Worm (Caenorhabditis elegans): ENCODE measurements around the gene sfrp-1.

sfrp-1 gene

DNA sequence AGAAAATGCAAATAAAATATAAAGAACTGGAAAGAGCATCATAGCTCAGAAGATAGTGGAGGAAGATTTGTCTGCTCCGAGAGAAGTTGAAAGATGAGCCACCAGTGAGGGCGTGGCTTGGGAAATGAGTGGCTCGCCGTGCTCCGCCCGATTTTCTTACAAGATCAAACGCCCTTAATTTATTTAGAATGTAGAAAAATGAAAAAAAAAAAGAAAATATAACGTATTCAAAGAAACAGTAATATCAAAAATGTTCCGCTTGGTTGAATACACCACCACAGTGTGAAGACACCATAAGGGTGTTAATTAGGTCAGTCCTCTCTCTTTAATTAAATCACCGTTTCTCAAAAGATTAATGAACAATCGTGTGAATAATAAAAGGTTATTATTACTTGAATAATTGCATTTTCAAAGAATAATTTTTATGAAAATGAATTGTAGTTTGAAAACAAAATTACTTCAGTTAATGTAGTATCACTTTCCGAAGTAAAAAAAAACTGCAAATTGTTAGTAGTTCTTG, at the start of gene sfrp-1:
Gene sfrp-1 (minus strand): TSS at position 51 of the 520 bp plus-strand sequence.
- TF ChIP-seq unc-62 (GFP tag; optimal IDR thresholded peaks at IDR 0.05) = no peak

DNA sequence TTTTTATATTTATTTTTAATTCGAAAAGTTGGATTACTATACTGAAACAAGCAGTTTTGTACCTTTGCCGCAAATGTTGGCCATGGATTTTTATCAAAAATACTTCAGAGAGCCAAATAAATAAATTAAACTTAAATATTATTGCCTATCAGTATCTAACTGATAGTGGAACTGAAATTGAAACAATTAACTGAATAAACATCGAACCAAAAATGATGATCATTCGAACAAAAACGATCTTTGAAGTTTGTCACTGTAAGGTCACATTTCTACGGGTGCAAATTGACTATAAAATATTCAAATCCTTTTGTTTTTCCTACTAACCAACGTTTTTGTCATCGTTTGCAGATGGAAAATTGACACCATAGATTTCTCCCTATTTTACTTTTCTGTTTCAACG, 40.8 kb upstream of the sfrp-1 start:
- no peak for TF ChIP-seq unc-62 (GFP tag; optimal IDR thresholded peaks at IDR 0.05)

DNA sequence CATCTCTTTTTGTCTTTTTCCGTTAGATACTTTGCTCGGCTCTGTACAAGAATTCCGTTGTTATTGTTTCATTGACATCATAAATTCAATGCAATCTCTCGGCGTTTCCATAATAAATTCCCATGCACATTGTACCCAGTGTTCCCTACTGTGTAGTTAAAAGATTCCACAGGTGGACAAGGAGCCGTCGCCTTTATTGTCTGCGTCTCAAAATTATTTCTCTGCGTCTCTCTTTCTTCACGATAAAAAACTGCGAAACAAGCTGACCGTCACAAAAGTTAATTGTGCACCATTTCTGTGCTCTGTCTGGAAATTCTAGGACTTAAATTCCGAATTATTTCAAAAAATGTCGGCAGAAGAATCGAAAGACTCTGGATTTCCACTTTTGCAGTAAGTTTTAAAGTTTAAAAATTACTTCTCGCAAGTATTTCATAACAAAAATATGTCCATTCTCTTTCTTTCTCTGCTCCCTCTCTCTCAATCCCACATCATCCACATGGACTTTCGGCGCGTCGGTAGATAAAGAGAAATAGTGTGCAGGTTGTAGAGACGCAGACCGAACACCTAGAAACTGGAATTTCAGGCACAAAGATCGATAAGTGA, 39.9 kb upstream of the sfrp-1 start:
- TF ChIP-seq unc-62 (GFP tag; optimal IDR thresholded peaks at IDR 0.05) = no peak

DNA sequence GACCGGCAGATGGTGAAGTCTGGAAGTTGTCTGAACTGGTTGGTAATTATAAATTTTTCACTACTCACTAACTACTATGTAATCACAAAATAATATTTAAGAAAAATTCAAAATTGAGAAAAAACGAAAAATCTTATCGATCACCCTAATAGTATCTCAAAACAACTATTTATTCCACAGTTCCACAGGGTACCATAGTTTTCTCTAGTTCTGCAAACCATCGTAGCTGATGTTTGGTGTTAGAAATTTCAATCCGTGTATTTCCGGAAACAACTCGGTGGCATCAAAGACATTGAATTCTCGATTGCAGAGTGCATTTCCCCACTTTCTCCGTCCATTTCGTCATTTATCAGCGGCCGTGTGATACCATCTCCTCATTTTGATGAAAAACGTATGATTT, 39.4 kb upstream of the sfrp-1 start, which contains the start of gene Y73B6BL.31:
Gene Y73B6BL.31 (plus strand): TSS at position 301 of the 400 bp plus-strand sequence.
- no peak for TF ChIP-seq unc-62 (GFP tag; optimal IDR thresholded peaks at IDR 0.05)

DNA sequence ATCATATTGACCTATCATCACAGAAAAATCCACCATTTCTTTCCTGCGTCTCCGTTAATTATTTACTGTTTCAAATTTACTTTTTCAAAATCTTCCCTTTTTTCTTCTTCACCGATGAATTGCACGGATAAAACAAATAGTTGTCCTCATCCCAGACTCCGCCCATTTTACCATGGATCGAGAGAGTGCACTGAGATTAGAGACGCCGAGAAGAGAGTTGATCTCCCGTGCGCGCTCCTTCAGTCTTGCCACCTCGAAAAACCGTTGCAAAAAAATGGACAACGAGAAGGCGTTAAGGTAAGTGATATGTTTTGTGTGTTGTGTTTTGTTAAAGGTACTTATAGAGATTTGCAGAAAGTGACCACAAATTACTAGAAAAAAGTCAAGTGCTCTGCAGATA, 35.8 kb upstream of the sfrp-1 start, which contains the start of gene dlc-5:
Gene dlc-5 (plus strand): TSS at position 154 of the 400 bp plus-strand sequence.
- no peak for TF ChIP-seq unc-62 (GFP tag; optimal IDR thresholded peaks at IDR 0.05)

DNA sequence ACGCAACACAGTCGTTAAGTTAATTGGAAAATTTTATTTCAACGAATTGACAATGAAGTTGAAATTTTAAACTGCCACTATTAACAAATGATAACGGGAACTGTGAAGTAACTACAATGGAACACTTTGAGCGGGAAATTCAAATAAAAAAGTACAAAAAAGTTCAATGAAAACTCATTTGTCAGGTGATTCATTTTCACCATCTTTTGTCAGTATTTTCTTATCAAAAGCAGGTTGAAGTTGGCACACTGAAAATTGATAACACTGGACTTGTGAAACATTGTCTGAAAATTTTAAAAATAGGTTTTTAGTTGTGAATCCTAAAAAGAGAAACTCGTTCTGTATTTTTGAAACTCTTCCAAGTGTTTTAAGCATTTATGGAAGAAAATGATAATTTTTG, 31.2 kb upstream of the sfrp-1 start:
- TF ChIP-seq unc-62 (GFP tag; optimal IDR thresholded peaks at IDR 0.05) = no peak

DNA sequence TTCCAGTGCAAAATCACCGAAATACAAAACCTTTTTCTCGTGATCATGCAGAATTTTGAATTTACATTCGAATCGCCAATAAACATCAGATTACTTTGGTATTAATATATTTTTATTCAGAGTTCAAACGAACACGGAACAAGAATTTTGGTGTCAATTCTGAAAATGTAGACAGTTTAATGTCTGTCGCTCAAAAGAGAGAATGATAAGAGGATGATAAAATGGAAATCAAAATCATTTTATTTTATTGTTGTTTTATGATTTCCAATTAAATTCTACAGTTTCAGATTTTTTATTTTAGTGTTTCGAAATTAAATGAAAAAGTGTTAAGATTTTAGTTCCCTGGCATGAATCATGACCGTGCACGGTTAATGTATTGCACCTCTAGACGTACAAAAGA, 30.1 kb upstream of the sfrp-1 start:
- TF ChIP-seq unc-62 (GFP tag; optimal IDR thresholded peaks at IDR 0.05) = no peak

DNA sequence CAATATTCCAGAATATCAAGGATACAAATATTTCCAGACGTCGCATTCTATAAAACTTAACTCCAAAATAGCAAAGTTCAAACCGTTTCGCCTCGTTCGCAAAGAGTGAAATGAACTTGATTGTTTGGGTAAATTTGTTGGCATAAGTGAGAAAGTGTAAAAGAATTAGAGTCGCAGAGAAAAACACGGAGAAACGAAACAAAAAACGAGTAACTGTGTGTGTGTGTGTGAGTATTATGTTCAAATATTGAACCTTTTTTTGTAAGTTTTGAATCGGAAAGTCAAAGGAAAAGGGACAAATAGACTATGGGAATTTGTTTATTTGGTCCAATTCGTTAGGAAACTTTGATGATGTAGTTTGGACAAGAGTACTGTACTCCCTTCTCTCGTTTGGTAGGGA, 29.3 kb upstream of the sfrp-1 start, which contains the start of gene acp-7:
Gene acp-7 (minus strand): TSS at position 101 of the 400 bp plus-strand sequence.
- no peak for TF ChIP-seq unc-62 (GFP tag; optimal IDR thresholded peaks at IDR 0.05)

DNA sequence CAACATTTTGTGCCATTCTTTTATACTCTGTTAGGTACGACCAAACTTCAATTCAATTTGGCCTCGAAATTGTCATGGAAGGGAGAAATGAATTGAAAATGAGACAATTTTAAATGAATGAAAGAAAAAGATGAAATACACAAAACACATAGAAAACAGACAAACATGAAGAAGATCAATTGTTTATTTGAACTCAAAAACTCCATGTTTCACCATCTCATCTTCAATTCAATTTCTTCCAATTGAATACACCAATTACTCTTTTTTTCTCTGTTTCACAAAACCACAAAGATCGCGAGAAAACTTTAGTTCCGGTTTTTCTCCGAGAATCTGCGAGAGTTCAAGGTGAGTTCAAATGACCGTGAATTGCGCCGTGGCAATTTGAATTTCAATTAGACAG, 25.0 kb upstream of the sfrp-1 start:
- TF ChIP-seq unc-62 (GFP tag; optimal IDR thresholded peaks at IDR 0.05) = no peak

DNA sequence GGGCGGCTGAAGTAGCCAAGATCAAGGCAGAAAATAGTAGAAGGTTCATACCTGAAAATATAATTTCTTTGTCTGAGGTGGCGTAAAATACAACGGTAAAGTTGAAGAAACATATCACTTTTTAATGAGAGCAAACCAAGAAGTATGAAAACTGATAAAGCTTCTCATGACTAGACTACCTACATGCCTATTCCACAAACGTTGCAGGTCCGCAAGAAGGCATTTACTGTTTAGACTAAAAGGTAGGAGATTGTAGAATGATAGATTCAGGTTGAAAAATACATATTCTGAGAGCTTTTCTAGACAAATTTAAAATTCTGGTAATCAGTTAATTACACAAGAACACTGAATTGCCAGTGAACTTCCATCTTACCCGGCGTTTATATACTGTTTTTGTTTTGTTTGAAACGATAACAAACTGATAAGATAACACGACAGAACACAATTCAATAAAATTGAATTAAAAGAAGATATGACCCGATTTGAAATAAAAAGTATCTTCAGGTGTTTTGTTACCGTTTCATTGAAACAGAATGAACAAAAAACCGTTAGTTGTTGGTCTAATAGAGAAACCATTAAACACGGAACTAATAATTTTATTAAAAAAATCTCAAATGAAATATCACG, 24.0 kb upstream of the sfrp-1 start, which contains the start of gene acp-6:
Gene acp-6 (minus strand): TSS at position 51 of the 627 bp plus-strand sequence.
- no peak for TF ChIP-seq unc-62 (GFP tag; optimal IDR thresholded peaks at IDR 0.05)

DNA sequence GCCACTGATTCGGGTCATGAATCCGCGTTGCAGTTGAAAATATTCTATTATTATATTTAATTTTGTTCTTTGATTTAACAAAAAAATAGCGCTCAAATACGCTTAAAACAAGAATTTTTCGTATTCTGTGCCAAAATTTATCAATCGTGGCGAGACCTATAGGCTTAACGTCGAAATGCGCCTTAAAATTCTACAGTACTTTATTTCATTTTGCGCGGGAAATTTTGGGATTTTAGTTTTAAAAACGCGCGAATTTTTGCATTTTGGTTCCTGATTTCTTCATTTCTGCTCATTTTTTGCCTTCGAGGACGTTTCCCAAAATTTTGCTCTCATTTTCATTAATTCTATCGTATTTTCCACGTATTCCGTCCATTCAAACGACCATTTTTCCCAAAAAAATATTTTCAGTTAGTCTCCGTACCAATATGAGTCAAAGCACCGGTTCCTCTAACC, 19.0 kb upstream of the sfrp-1 start, which contains the start of gene puf-11:
Gene puf-11 (plus strand): TSS at position 403 of the 453 bp plus-strand sequence.
- no peak for TF ChIP-seq unc-62 (GFP tag; optimal IDR thresholded peaks at IDR 0.05)

DNA sequence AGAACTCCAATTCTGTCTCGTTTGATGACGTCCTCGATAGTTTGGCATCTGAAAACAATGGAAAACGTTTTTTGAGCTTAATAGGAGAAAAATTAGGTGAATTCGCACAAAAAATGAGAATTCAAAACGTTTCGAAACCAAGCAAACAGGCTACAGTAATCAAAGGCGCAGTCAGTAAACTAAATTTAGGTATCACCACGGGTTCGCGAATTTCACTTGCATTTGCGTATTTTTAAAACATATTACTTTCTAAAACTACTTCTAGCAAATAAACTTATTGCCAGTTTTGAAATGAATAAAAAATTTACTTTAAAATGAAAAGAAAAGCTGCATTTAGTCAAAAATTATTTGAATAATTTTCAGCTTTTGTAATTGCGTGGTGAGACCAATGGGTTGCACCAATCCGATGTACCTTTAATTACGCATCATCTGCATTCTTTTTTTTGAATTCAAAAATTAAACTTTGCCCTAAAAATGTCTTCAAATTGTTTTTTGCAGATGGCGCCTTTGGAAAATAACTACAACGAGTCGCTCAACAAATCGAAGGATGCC, 16.9 kb upstream of the sfrp-1 start, which contains the start of the genes Y73B6BL.23 and htp-2:
Gene Y73B6BL.23 (minus strand): TSS at position 51 of the 552 bp plus-strand sequence.
Gene htp-2 (plus strand): TSS at position 492 of the 552 bp plus-strand sequence.
- TF ChIP-seq unc-62 (GFP tag; optimal IDR thresholded peaks at IDR 0.05) = no peak

DNA sequence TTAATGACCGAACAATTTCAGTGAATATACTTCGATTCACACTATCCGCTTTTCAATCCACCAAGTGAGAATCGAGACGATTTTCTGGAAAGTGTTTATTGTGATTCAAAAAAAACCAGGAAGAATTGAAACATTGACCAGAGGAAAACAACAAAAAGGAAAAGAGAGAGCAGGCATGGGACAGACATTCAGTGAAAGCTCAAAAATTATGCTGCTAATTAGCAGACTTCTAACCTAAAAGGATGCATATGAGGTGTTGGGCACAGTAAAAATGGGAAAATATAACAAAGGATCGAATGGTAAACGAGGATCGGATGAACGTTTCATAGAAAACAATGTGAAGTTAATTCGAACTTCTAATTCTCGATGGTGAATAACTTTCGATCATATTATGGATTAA, 15.4 kb upstream of the sfrp-1 start:
- TF ChIP-seq unc-62 (GFP tag; optimal IDR thresholded peaks at IDR 0.05) = no peak

DNA sequence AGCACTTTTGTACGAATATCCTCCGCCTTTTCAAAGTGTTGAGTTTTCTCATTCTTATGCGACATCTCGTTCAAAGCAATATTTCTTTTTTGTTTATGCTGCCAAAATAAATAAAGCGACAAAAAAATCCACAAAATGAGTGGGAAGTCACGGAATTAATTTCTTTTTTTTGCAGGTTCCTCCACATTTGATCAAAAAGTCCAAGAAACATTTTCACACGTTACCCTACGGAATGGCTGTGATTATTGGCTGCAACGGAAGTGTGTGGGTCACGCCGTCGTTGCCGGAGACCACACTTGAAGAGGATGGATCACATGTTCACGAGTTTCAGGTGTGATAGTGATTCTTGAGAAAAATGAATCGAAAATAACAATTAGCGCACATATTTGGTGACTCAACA, 14.3 kb upstream of the sfrp-1 start, which contains the start of gene Y73B6BL.22:
Gene Y73B6BL.22 (minus strand): TSS at position 101 of the 400 bp plus-strand sequence.
- no peak for TF ChIP-seq unc-62 (GFP tag; optimal IDR thresholded peaks at IDR 0.05)

DNA sequence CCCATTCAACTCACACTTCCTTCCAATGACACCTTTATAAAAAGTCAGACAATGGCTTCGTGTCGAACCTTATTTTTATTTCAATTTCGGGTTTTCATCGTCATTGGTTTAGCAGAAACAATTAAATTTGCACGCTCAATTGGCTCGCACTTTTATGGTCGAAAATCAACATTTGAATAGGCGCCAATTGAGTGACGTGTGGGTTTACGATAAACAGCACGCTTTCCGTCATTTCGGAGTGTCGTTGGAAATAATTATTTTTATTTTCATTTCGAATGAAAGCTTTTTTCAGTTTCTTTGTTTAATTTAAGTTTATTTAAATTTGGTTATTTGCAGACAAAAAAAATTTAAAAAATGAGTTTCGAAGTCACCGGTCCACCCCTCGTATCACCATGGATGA, 12.9 kb upstream of the sfrp-1 start, which contains the start of gene exos-2:
Gene exos-2 (plus strand): TSS at position 330 of the 400 bp plus-strand sequence.
- TF ChIP-seq unc-62 (GFP tag; optimal IDR thresholded peaks at IDR 0.05) = no peak

DNA sequence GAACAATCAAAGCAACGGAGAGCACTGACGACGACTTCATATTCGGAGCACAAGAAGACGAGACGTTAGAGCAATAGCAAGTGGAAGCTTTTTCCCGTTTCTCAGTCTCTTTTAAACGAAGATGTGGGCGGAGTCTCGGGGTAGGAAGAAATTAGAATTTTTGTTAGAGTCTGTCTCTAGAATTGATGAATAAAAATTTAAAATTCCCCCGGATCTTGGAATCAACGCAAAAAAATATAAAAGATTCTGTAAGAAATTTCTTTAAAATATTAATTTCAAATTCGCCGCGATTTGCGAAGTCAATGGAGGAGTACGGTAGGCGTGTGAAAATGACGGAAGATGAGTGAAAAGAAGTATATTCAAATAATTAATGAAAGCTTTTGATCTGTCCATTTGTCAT, 11.2 kb upstream of the sfrp-1 start, which contains the start of gene nlp-71:
Gene nlp-71 (minus strand): TSS at position 101 of the 400 bp plus-strand sequence.
- no peak for TF ChIP-seq unc-62 (GFP tag; optimal IDR thresholded peaks at IDR 0.05)

All from whole organism, dauer.